Fruit fly (Drosophila melanogaster): ENCODE data around the gene Sbat.

The Sbat gene

dm6 chr2L:2885503-2886225 lies 7.5 kb downstream of the Sbat start, which contains the start of the genes NTPase and lilli (continued):
- no peak for TF ChIP-seq MTF-1 (GFP tag; optimal IDR thresholded peaks at IDR 0.05; ENCODE audit: borderline replicate concordance)
- peak; percentile 87 for TF ChIP-seq nerfin-2 (GFP tag; IDR thresholded peaks at IDR 0.05; ENCODE audit: partially characterized antibody)
- TF ChIP-seq CG17912 (GFP tag; optimal IDR thresholded peaks at IDR 0.05), result no peak
- no peak for TF ChIP-seq Fer2 (tag; optimal IDR thresholded peaks at IDR 0.05)
- no peak for TF ChIP-seq NC2α (GFP tag; optimal IDR thresholded peaks at IDR 0.05)
- no peak for TF ChIP-seq CrebB (tag; optimal IDR thresholded peaks at IDR 0.05)
- TF ChIP-seq en (GFP tag; optimal IDR thresholded peaks at IDR 0.05), result no peak
- no peak for TF ChIP-seq CG15073 (GFP tag; optimal IDR thresholded peaks at IDR 0.05)
- no peak for TF ChIP-seq ro (GFP tag; IDR thresholded peaks at IDR 0.05)
- peak; percentile 80 for TF ChIP-seq Side (GFP tag; optimal IDR thresholded peaks at IDR 0.05)
- TF ChIP-seq YL-1 (GFP tag; optimal IDR thresholded peaks at IDR 0.05), result peak; percentile 32
- no peak for TF ChIP-seq CG6654 (GFP tag; optimal IDR thresholded peaks at IDR 0.05)
- peak; percentile 41 for TF ChIP-seq dmrt11E (tag; optimal IDR thresholded peaks at IDR 0.05)
- peak; percentile 34; the same call in 1 of the 2 replicates for TF ChIP-seq MBD-R2 (GFP tag; IDR thresholded peaks at IDR 0.05)
- TF ChIP-seq sob (GFP tag; IDR thresholded peaks at IDR 0.05), result peak; percentile 83
- TF ChIP-seq Mes4 (GFP tag; optimal IDR thresholded peaks at IDR 0.05), result peak; percentile 25
- no peak for TF ChIP-seq CG10543 (GFP tag; optimal IDR thresholded peaks at IDR 0.05)
- TF ChIP-seq CG17829 (tag; optimal IDR thresholded peaks at IDR 0.05), result peak; percentile 36
- TF ChIP-seq CG10979 (tag; optimal IDR thresholded peaks at IDR 0.05), result no peak
- no peak for TF ChIP-seq hkb (optimal IDR thresholded peaks at IDR 0.05)
- peak; percentile 50; the same call in 1 of the 2 replicates for TF ChIP-seq hkb (GFP tag; IDR thresholded peaks at IDR 0.05)
- no peak for TF ChIP-seq Deaf1 (tag; optimal IDR thresholded peaks at IDR 0.05)
- peak; percentile 12 for TF ChIP-seq PHDP (tag; optimal IDR thresholded peaks at IDR 0.05)
- TF ChIP-seq CG17568 (GFP tag; optimal IDR thresholded peaks at IDR 0.05), result peak; percentile 40
- no peak for TF ChIP-seq CG3281 (GFP tag; optimal IDR thresholded peaks at IDR 0.05)
- TF ChIP-seq oc (tag; optimal IDR thresholded peaks at IDR 0.05), result peak; percentile 22
- peak; percentile 89 for TF ChIP-seq sna (GFP tag; IDR thresholded peaks at IDR 0.05; ENCODE audit: partially characterized antibody)
- peak; percentile 66 for TF ChIP-seq Chrac-16 (GFP tag; optimal IDR thresholded peaks at IDR 0.05)
- TF ChIP-seq CG32532 (GFP tag; IDR thresholded peaks at IDR 0.05), result peak; percentile 9; the same call in 1 of the 2 replicates
- TF ChIP-seq HLHmδ (GFP tag; optimal IDR thresholded peaks at IDR 0.05), result no peak
- TF ChIP-seq CG1529 (GFP tag; optimal IDR thresholded peaks at IDR 0.05), result no peak
- TF ChIP-seq nom (GFP tag; optimal IDR thresholded peaks at IDR 0.05), result no peak
- TF ChIP-seq Drgx (GFP tag; IDR thresholded peaks at IDR 0.05), result no peak
- TF ChIP-seq ATbp (GFP tag; optimal IDR thresholded peaks at IDR 0.05), result no peak
- TF ChIP-seq CG17361 (GFP tag; IDR thresholded peaks at IDR 0.05), result peak; percentile 60; the same call in 2 of the 3 replicates
- peak; percentile 55 for TF ChIP-seq CG1647 (GFP tag; optimal IDR thresholded peaks at IDR 0.05)
- no peak for TF ChIP-seq Vsx1 (GFP tag; optimal IDR thresholded peaks at IDR 0.05)
- TF ChIP-seq psq (GFP tag; optimal IDR thresholded peaks at IDR 0.05), result no peak
- TF ChIP-seq HmgD (GFP tag; optimal IDR thresholded peaks at IDR 0.05), result peak; percentile 18
- TF ChIP-seq CG30020 (tag; optimal IDR thresholded peaks at IDR 0.05), result no peak
- no peak for TF ChIP-seq eyg (GFP tag; optimal IDR thresholded peaks at IDR 0.05)
- 0 out of 2 replicates have a peak, but pooled peaks have one; percentile 7 for TF ChIP-seq al (GFP tag; IDR thresholded peaks at IDR 0.05)
- no peak for TF ChIP-seq ac (GFP tag; optimal IDR thresholded peaks at IDR 0.05)
- no peak for TF ChIP-seq Trl (optimal IDR thresholded peaks at IDR 0.05)
- TF ChIP-seq Trl (GFP tag; optimal IDR thresholded peaks at IDR 0.05), result peak; percentile 85
- peak; percentile 15 for TF ChIP-seq BtbVII (GFP tag; optimal IDR thresholded peaks at IDR 0.05)
- no peak for TF ChIP-seq CkIIα-i1 (GFP tag; IDR thresholded peaks at IDR 0.05)
- peak; percentile 31 for TF ChIP-seq vfl (GFP tag; optimal IDR thresholded peaks at IDR 0.05)
- peak; percentile 61 for TF ChIP-seq mam (GFP tag; optimal IDR thresholded peaks at IDR 0.05)
- no peak for TF ChIP-seq Doc2 (GFP tag; IDR thresholded peaks at IDR 0.05)
